Worm (Caenorhabditis elegans): ENCODE results near the gene Y46G5A.23.

Gene Y46G5A.23

DNA sequence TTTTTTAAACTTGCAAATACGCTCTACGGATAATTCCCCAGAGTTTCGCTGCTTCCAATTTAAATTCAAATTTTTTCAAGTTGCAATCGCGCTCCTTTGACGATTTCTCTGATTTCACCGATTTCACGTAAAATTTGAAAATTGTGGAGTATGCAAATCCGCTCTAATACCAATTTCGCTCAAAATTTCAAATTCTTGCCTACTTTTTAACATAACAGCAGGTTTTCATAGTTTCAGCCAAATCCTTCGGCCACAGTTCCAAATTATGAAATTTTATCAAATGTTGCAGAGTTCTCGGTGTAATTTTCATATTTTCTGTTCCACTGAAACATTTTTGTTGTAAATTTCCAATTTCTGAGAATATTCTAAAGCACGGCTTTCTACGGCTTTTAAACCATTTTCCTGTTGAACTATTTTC lies 40.9 kb downstream of the Y46G5A.23 start, which contains the start of gene alkb-7 (continued):
- TF ChIP-seq sptf-2 (GFP tag; optimal IDR thresholded peaks at IDR 0.05) (no peak), akir-1 (GFP tag; optimal IDR thresholded peaks at IDR 0.05) (no peak), B0019.2 (GFP tag; conservative IDR thresholded peaks at IDR 0.05) (no peak), mxl-1 (tag; optimal IDR thresholded peaks at IDR 0.05) (no peak), C06A6.2 (GFP tag; conservative IDR thresholded peaks at IDR 0.05) (no peak), rcor-1 (GFP tag; IDR thresholded peaks at IDR 0.05) (no peak), nfyb-1 (GFP tag; IDR thresholded peaks at IDR 0.05) (peak; percentile 62; the same call in 1 of the 2 replicates), K11D2.4 (GFP tag; IDR thresholded peaks at IDR 0.05) (no peak), nhr-120 (GFP tag; IDR thresholded peaks at IDR 0.05) (no peak), him-1 (tag; optimal IDR thresholded peaks at IDR 0.05) (peak; percentile 44), efl-1 (GFP tag; optimal IDR thresholded peaks at IDR 0.05) (no peak), hlh-26 (GFP tag; conservative IDR thresholded peaks at IDR 0.05) (no peak), F33H1.4 (GFP tag; IDR thresholded peaks at IDR 0.05) (peak; percentile 6; the same call in 1 of the 2 replicates), zim-3 (tag; optimal IDR thresholded peaks at IDR 0.05) (no peak), atf-7 (tag; optimal IDR thresholded peaks at IDR 0.05) (no peak), dpff-1 (tag; optimal IDR thresholded peaks at IDR 0.05) (no peak), ccch-3 (GFP tag; optimal IDR thresholded peaks at IDR 0.05) (no peak), hmg-20 (GFP tag; IDR thresholded peaks at IDR 0.05) (no peak), hrde-1 (tag; optimal IDR thresholded peaks at IDR 0.05; ENCODE audit: borderline replicate concordance) (no peak), dox-1 (GFP tag; IDR thresholded peaks at IDR 0.05) (peak; percentile 33; the same call in 1 of the 2 replicates), nhr-80 (tag; optimal IDR thresholded peaks at IDR 0.05) (no peak), Y53F4B.3 (GFP tag; IDR thresholded peaks at IDR 0.05) (no peak), aptf-2 (GFP tag; conservative IDR thresholded peaks at IDR 0.05) (no peak), B0035.1 (tag; optimal IDR thresholded peaks at IDR 0.05) (no peak), lsl-1 (GFP tag; optimal IDR thresholded peaks at IDR 0.05) (no peak), ztf-25 (GFP tag; IDR thresholded peaks at IDR 0.05) (no peak), mel-28 (tag; optimal IDR thresholded peaks at IDR 0.05; ENCODE audit: borderline replicate concordance) (no peak), mes-4 (tag; optimal IDR thresholded peaks at IDR 0.05) (no peak), attf-6 (GFP tag; IDR thresholded peaks at IDR 0.05) (0 out of 2 replicates have a peak, but pooled peaks have one; percentile 19), hlh-12 (tag; optimal IDR thresholded peaks at IDR 0.05) (no peak), egl-44 (GFP tag; IDR thresholded peaks at IDR 0.05) (no peak), snpc-1.3 (tag; optimal IDR thresholded peaks at IDR 0.05; ENCODE audit: insufficient read depth) (no peak), lag-1 (GFP tag; IDR thresholded peaks at IDR 0.05) (no peak), lin-40 (tag; optimal IDR thresholded peaks at IDR 0.05) (peak; percentile 2), snpc-3.4 (tag; optimal IDR thresholded peaks at IDR 0.05) (no peak), madf-3 (GFP tag; IDR thresholded peaks at IDR 0.05) (no peak), F57C9.4 (tag; optimal IDR thresholded peaks at IDR 0.05) (no peak), nhr-179 (tag; optimal IDR thresholded peaks at IDR 0.05) (no peak), F55B11.4 (tag; optimal IDR thresholded peaks at IDR 0.05; ENCODE audit: borderline replicate concordance, insufficient read depth) (no peak), ets-4 (GFP tag; optimal IDR thresholded peaks at IDR 0.05) (no peak), ceh-79 (tag; optimal IDR thresholded peaks at IDR 0.05) (no peak), C17E4.6 (GFP tag; IDR thresholded peaks at IDR 0.05) (no peak), ztf-22 (GFP tag; optimal IDR thresholded peaks at IDR 0.05) (no peak), tbx-9 (tag; optimal IDR thresholded peaks at IDR 0.05; ENCODE audit: borderline replicate concordance) (no peak), Y53G8AR.9 (GFP tag; conservative IDR thresholded peaks at IDR 0.05) (0 out of 2 replicates have a peak, but pooled peaks have one; percentile 11), zfh-2 (GFP tag; conservative IDR thresholded peaks at IDR 0.05) (no peak), egrh-3 (GFP tag; IDR thresholded peaks at IDR 0.05) (no peak), xnd-1 (tag; optimal IDR thresholded peaks at IDR 0.05) (no peak), attf-5 (GFP tag; optimal IDR thresholded peaks at IDR 0.05) (no peak)
